Fruit fly (Drosophila melanogaster) whole organism, wandering third instar larva: ENCODE measurements around the gene CG15530.

Source experiments
- Abd-B ChIP-seq: fragments of >200 bp; optimal IDR thresholded peaks from 2 replicates; lab custom pipeline; 2017; ENCODE audit warnings: missing biosample characterization, missing genetic modification characterization
- CG32264 ChIP-seq: fragments of 200-800 bp; sonication (Bioruptor generic); optimal IDR thresholded peaks from 2 replicates; lab custom pipeline; 2016; ENCODE audit warnings: missing biosample characterization, missing genetic modification characterization
- CG9705 ChIP-seq: fragments of 200-800 bp; sonication (Bioruptor generic); optimal IDR thresholded peaks from 2 replicates; lab custom pipeline; 2018; ENCODE audit warnings: missing biosample characterization, mild to moderate bottlenecking, missing genetic modification characterization
- CrebA ChIP-seq: fragments of 200-800 bp; sonication (Bioruptor generic); optimal IDR thresholded peaks from 2 replicates; lab custom pipeline; 2016; ENCODE audit warnings: missing biosample characterization, mild to moderate bottlenecking, missing genetic modification characterization, borderline replicate concordance
- Dfd ChIP-seq: fragments of >200 bp; optimal IDR thresholded peaks from 2 replicates; lab custom pipeline; 2017; ENCODE audit warnings: missing biosample characterization, missing genetic modification characterization
- Dif ChIP-seq: fragments of 200-275, 200-300 bp; sonication (Bioruptor generic); optimal IDR thresholded peaks from 2 replicates; lab custom pipeline; 2018; ENCODE audit warnings: missing biosample characterization, missing genetic modification characterization; ENCODE audit not compliant: partially characterized antibody
- GATAd ChIP-seq: sonication (Bioruptor generic); optimal IDR thresholded peaks from 2 replicates; lab custom pipeline; 2016; ENCODE audit warnings: missing biosample characterization, missing genetic modification characterization
- HLH106 ChIP-seq: fragments of 200-800 bp; optimal IDR thresholded peaks from 3 replicates; lab custom pipeline; 2019; ENCODE audit warnings: missing biosample characterization, mild to moderate bottlenecking, missing genetic modification characterization, moderate library complexity
- Hnf4 ChIP-seq: fragments of 200-800 bp; sonication (Bioruptor generic); optimal IDR thresholded peaks from 2 replicates; lab custom pipeline; 2016; ENCODE audit warnings: missing biosample characterization, mild to moderate bottlenecking, missing genetic modification characterization
- Hr78 ChIP-seq: fragments of >200 bp; optimal IDR thresholded peaks from 2 replicates; lab custom pipeline; 2017; ENCODE audit warnings: missing biosample characterization, missing genetic modification characterization
- Jra ChIP-seq: sonication (Bioruptor generic); optimal IDR thresholded peaks from 2 replicates; lab custom pipeline; 2016; ENCODE audit warnings: missing biosample characterization, missing genetic modification characterization
- Mio ChIP-seq: sonication (Bioruptor generic); optimal IDR thresholded peaks from 2 replicates; lab custom pipeline; 2016; ENCODE audit warnings: missing biosample characterization, missing genetic modification characterization
- Myc ChIP-seq: fragments of >200 bp; optimal IDR thresholded peaks from 2 replicates; lab custom pipeline; 2017
- OdsH ChIP-seq: fragments of 200-800 bp; sonication (Bioruptor generic); optimal IDR thresholded peaks from 2 replicates; lab custom pipeline; 2016; ENCODE audit warnings: missing biosample characterization, mild to moderate bottlenecking, missing genetic modification characterization
- Rel ChIP-seq, 2 experiments: fragments of 200-800 bp; sonication (Bioruptor generic) in 1 of 2; optimal IDR thresholded peaks; 2 replicates in 1 of 2; 3 replicates in 1 of 2; lab custom pipeline; 2016 to 2019; ENCODE audit warnings: mild to moderate bottlenecking in 2 of 2, missing biosample characterization in 2 of 2, missing genetic modification characterization in 2 of 2, moderate library complexity in 1 of 2
- Sp1 ChIP-seq: fragments of 200-800 bp; sonication (Bioruptor generic); optimal IDR thresholded peaks from 3 replicates; lab custom pipeline; 2019; ENCODE audit warnings: missing biosample characterization, mild to moderate bottlenecking, missing genetic modification characterization, moderate library complexity
- Vsx2 ChIP-seq: fragments of 200-300, 225-300 bp; sonication (Bioruptor generic); optimal IDR thresholded peaks from 2 replicates; lab custom pipeline; 2018; ENCODE audit warnings: missing biosample characterization, missing genetic modification characterization; ENCODE audit not compliant: partially characterized antibody
- br ChIP-seq: fragments of 200-800 bp; sonication (Bioruptor generic); optimal IDR thresholded peaks from 2 replicates; lab custom pipeline; 2016; ENCODE audit warnings: missing biosample characterization, missing genetic modification characterization
- brk ChIP-seq: fragments of 200-800 bp; sonication (Bioruptor generic); optimal IDR thresholded peaks from 2 replicates; lab custom pipeline; 2016; ENCODE audit warnings: missing biosample characterization, mild to moderate bottlenecking, missing genetic modification characterization
- dl ChIP-seq, 2 experiments: fragments of 175-275, 200-275 bp in 1 of 2; fragments of 200-275 bp in 1 of 2; sonication (Bioruptor generic); optimal IDR thresholded peaks; lab custom pipeline; 2018; ENCODE audit warnings: mild to moderate bottlenecking in 2 of 2, missing biosample characterization in 2 of 2, missing genetic modification characterization in 2 of 2, moderate library complexity in 2 of 2; ENCODE audit not compliant: partially characterized antibody in 2 of 2, insufficient read depth in 1 of 2
- dmrt93B ChIP-seq: fragments of 200-800 bp; sonication (Bioruptor generic); optimal IDR thresholded peaks from 2 replicates; lab custom pipeline; 2018; ENCODE audit warnings: missing biosample characterization, mild to moderate bottlenecking, missing genetic modification characterization
- dsf ChIP-seq: sonication (Bioruptor generic); optimal IDR thresholded peaks from 2 replicates; lab custom pipeline; 2016; ENCODE audit warnings: missing biosample characterization, missing genetic modification characterization, borderline replicate concordance
- ey ChIP-seq: fragments of 200-800 bp; sonication (Bioruptor generic); optimal IDR thresholded peaks from 2 replicates; lab custom pipeline; 2016; ENCODE audit warnings: missing biosample characterization, missing genetic modification characterization
- foxo ChIP-seq, 2 experiments: fragments of 200-800 bp; sonication (Bioruptor generic); optimal IDR thresholded peaks; 2 replicates in 1 of 2; 3 replicates in 1 of 2; lab custom pipeline; 2016 to 2017; ENCODE audit warnings: missing biosample characterization in 2 of 2, missing genetic modification characterization in 2 of 2
- fru ChIP-seq: fragments of 200-800 bp; sonication (Bioruptor generic); optimal IDR thresholded peaks from 3 replicates; lab custom pipeline; 2016; ENCODE audit warnings: missing biosample characterization, mild to moderate bottlenecking, missing genetic modification characterization
- h ChIP-seq: fragments of 200-800 bp; sonication (Bioruptor generic); optimal IDR thresholded peaks from 3 replicates; lab custom pipeline; 2016; ENCODE audit warnings: missing biosample characterization, mild to moderate bottlenecking, missing genetic modification characterization
- jim ChIP-seq: fragments of 175-275, 200-325 bp; sonication (Bioruptor generic); optimal IDR thresholded peaks from 2 replicates; lab custom pipeline; 2016; ENCODE audit warnings: missing biosample characterization, mild to moderate bottlenecking, missing genetic modification characterization
- lola ChIP-seq: fragments of >200 bp; optimal IDR thresholded peaks from 2 replicates; lab custom pipeline; 2017; ENCODE audit warnings: missing biosample characterization, missing genetic modification characterization
- pan ChIP-seq: fragments of >200 bp; optimal IDR thresholded peaks from 2 replicates; lab custom pipeline; 2017
- psq ChIP-seq: fragments of 200-800 bp; sonication (Bioruptor generic); optimal IDR thresholded peaks from 3 replicates; lab custom pipeline; 2017; ENCODE audit warnings: missing biosample characterization, mild to moderate bottlenecking, missing genetic modification characterization, moderate library complexity
- sage ChIP-seq: fragments of 200-800 bp; sonication (Bioruptor generic); optimal IDR thresholded peaks from 2 replicates; lab custom pipeline; 2016; ENCODE audit warnings: missing biosample characterization, mild to moderate bottlenecking, missing genetic modification characterization
- sv ChIP-seq: fragments of 200-800 bp; sonication (Bioruptor generic); optimal IDR thresholded peaks from 3 replicates; lab custom pipeline; 2016; ENCODE audit warnings: missing biosample characterization, missing genetic modification characterization
- tai ChIP-seq: sonication (Bioruptor generic); optimal IDR thresholded peaks from 2 replicates; lab custom pipeline; 2016; ENCODE audit warnings: missing biosample characterization, missing genetic modification characterization
- usp ChIP-seq: fragments of >200 bp; optimal IDR thresholded peaks from 2 replicates; lab custom pipeline; 2017; ENCODE audit warnings: missing biosample characterization, missing genetic modification characterization
- woc ChIP-seq: sonication (Bioruptor generic); optimal IDR thresholded peaks from 2 replicates; lab custom pipeline; 2016; ENCODE audit warnings: missing biosample characterization, mild to moderate bottlenecking, missing genetic modification characterization

Gene CG15530

dm6 chr3R:30174160-30175002, 3.3 kb upstream of the CG15530 start, which contains the start of gene Mlc2:
Gene Mlc2, minus strand, starts transcription at chr3R:30174551.
- TF ChIP-seq Myc (lab: Kevin White, UChicago) (no peak), Hr78 (no peak), jim (no peak), psq (GFP tag; lab: Kevin White, UChicago) (no peak), GATAd (no peak)

dm6 chr3R:30175045-30175589, 2.6 kb upstream of the CG15530 start:
- no peak for TF ChIP-seq Mio (GFP tag; lab: Kevin White, UChicago)
- no peak for TF ChIP-seq fru
- TF ChIP-seq usp (GFP tag; lab: Kevin White, UChicago) = no peak
- TF ChIP-seq GATAd = no peak
- no peak for TF ChIP-seq brk (GFP tag; lab: Kevin White, UChicago)
- no peak for TF ChIP-seq Abd-B (GFP tag; lab: Kevin White, UChicago)
- no peak for TF ChIP-seq HLH106 (tag; lab: Kevin White, UChicago)
- TF ChIP-seq h (GFP tag; lab: Kevin White, UChicago) = no peak
- TF ChIP-seq pan (lab: Kevin White, UChicago) = no peak
- TF ChIP-seq Rel (GFP tag; optimal IDR thresholded peaks at IDR 0.05; lab: Kevin White, UChicago) = no peak
- no peak for TF ChIP-seq Rel (tag; optimal IDR thresholded peaks at IDR 0.05; lab: Kevin White, UChicago)
- no peak for TF ChIP-seq dl (GFP tag; optimal IDR thresholded peaks at IDR 0.05; lab: Kevin White, UChicago; ENCODE audit: insufficient read depth in 1 of 2, partially characterized antibody in 2 of 2)
- no peak for TF ChIP-seq dsf

- no peak for TF ChIP-seq Dfd (GFP tag; lab: Kevin White, UChicago)
- TF ChIP-seq Dif (GFP tag; lab: Kevin White, UChicago) = no peak
- no peak for TF ChIP-seq pan (lab: Kevin White, UChicago)
- no peak for TF ChIP-seq Rel (GFP tag; optimal IDR thresholded peaks at IDR 0.05; lab: Kevin White, UChicago)
- no peak for TF ChIP-seq Rel (tag; optimal IDR thresholded peaks at IDR 0.05; lab: Kevin White, UChicago)
- no peak for TF ChIP-seq GATAd
- TF ChIP-seq woc (GFP tag; lab: Kevin White, UChicago) = no peak
- TF ChIP-seq sage (GFP tag; lab: Kevin White, UChicago) = no peak
- no peak for TF ChIP-seq lola
- no peak for TF ChIP-seq dsf
- no peak for TF ChIP-seq h (GFP tag; lab: Kevin White, UChicago)
- TF ChIP-seq Jra = no peak
- no peak for TF ChIP-seq Abd-B (GFP tag; lab: Kevin White, UChicago)
- no peak for TF ChIP-seq Hr78
- TF ChIP-seq Myc (lab: Kevin White, UChicago) = no peak
- no peak for TF ChIP-seq dl (GFP tag; optimal IDR thresholded peaks at IDR 0.05; lab: Kevin White, UChicago; ENCODE audit: insufficient read depth in 1 of 2, partially characterized antibody in 2 of 2)
Measured at dm6 chr3R:30176314-30176713, 1.4 kb upstream of the CG15530 start.

dm6 chr3R:30179934-30180333, 2.3 kb downstream of the CG15530 start, which contains the start of gene Bet5:
Gene Bet5, plus strand, starts transcription at chr3R:30180232.
- TF ChIP-seq Hnf4 (GFP tag; lab: Kevin White, UChicago) (no peak), foxo (GFP tag; optimal IDR thresholded peaks at IDR 0.05; lab: Kevin White, UChicago) (no peak), h (GFP tag; lab: Kevin White, UChicago) (no peak), tai (GFP tag; lab: Kevin White, UChicago) (no peak), CG32264 (GFP tag; lab: Kevin White, UChicago) (no peak), lola (no peak), GATAd (no peak), sage (GFP tag; lab: Kevin White, UChicago) (no peak), sv (GFP tag; lab: Kevin White, UChicago) (no peak), Dfd (GFP tag; lab: Kevin White, UChicago) (no peak), Vsx2 (no peak), psq (GFP tag; lab: Kevin White, UChicago) (no peak), Sp1 (GFP tag; lab: Kevin White, UChicago) (no peak), ey (no peak)

dm6 chr3R:30183872-30184271, 6.2 kb downstream of the CG15530 start:
- TF ChIP-seq sv (GFP tag; lab: Kevin White, UChicago) (no peak), HLH106 (tag; lab: Kevin White, UChicago) (no peak), fru (no peak), dsf (no peak), ey (no peak), foxo (GFP tag; optimal IDR thresholded peaks at IDR 0.05; lab: Kevin White, UChicago) (no peak), dmrt93B (GFP tag; lab: Kevin White, UChicago) (no peak), OdsH (no peak), GATAd (no peak), Sp1 (GFP tag; lab: Kevin White, UChicago) (no peak), br (no peak), CG9705 (GFP tag; lab: Kevin White, UChicago) (no peak), CrebA (GFP tag; lab: Kevin White, UChicago) (no peak), Dif (GFP tag; lab: Kevin White, UChicago) (no peak), tai (GFP tag; lab: Kevin White, UChicago) (no peak), Vsx2 (no peak), usp (GFP tag; lab: Kevin White, UChicago) (no peak)
